Worm (Caenorhabditis elegans) whole organism, L3 larva: ENCODE data around the gene hsp-75.

Experiments used
- ama-1 ChIP-seq: fragments of 150-350 bp; optimal IDR thresholded peaks from 2 replicates; lab custom pipeline; 2018
- ceh-9 ChIP-seq: sonication (generic microtip); optimal IDR thresholded peaks from 2 replicates; lab custom pipeline; 2018; ENCODE audit warnings: missing biosample characterization, missing genetic modification characterization
- lin-15B ChIP-seq: fragments of 150-350 bp; optimal IDR thresholded peaks from 2 replicates; lab custom pipeline; 2014; ENCODE audit warnings: missing biosample characterization, missing genetic modification characterization
- mdl-1 ChIP-seq: fragments of 150-350 bp; optimal IDR thresholded peaks from 2 replicates; lab custom pipeline; 2014; ENCODE audit warnings: missing biosample characterization, missing genetic modification characterization
- nfya-1 ChIP-seq: sonication (generic microtip); optimal IDR thresholded peaks from 2 replicates; lab custom pipeline; 2017; ENCODE audit warnings: missing genetic modification characterization, mild to moderate bottlenecking, missing compliant biosample characterization, antibody characterized with exemption, moderate library complexity; ENCODE audit not compliant: insufficient read depth
- snpc-4 ChIP-seq: fragments of 150-350 bp; optimal IDR thresholded peaks from 2 replicates; lab custom pipeline; 2014; ENCODE audit warnings: missing biosample characterization, missing genetic modification characterization

ce11 chrIII:7258931-7259330 lies 32.4 kb upstream of the hsp-75 start, which contains the start of gene B0361.4:
- TF ChIP-seq nfya-1 (tag; lab: Kevin White, UChicago) (no peak), snpc-4 (no peak), lin-15B (tag; lab: Kevin White, UChicago) (no peak), ceh-9 (no peak), ama-1 (lab: Kevin White, UChicago) (no peak), mdl-1 (tag; lab: Kevin White, UChicago) (no peak)
